Worm (Caenorhabditis elegans): Measurements from ENCODE around the gene F46H5.3.

Gene F46H5.3

ce11 chrX:7232158-7232822 is 6.2 kb downstream of the F46H5.3 start (continued):
- TF ChIP-seq hlh-17 (GFP tag; optimal IDR thresholded peaks at IDR 0.05; ENCODE audit: borderline replicate concordance) (no peak), lin-13 (GFP tag; optimal IDR thresholded peaks at IDR 0.05) (no peak), ces-1 (GFP tag; optimal IDR thresholded peaks at IDR 0.05) (no peak), pax-3 (tag; optimal IDR thresholded peaks at IDR 0.05) (no peak), unc-98 (GFP tag; IDR thresholded peaks at IDR 0.05) (no peak), isw-1 (GFP tag; IDR thresholded peaks at IDR 0.05) (no peak), xbp-1 (tag; optimal IDR thresholded peaks at IDR 0.05) (peak; percentile 18), skn-1 (tag; optimal IDR thresholded peaks at IDR 0.05) (no peak), unc-130 (tag; optimal IDR thresholded peaks at IDR 0.05) (no peak), aha-1 (tag; optimal IDR thresholded peaks at IDR 0.05) (no peak), grh-1 (GFP tag; IDR thresholded peaks at IDR 0.05) (no peak), elt-3 (tag; optimal IDR thresholded peaks at IDR 0.05) (no peak), dsc-1 (tag; optimal IDR thresholded peaks at IDR 0.05) (peak; percentile 48), jun-1 (tag; optimal IDR thresholded peaks at IDR 0.05) (peak; percentile 26), mef-2 (tag; optimal IDR thresholded peaks at IDR 0.05) (no peak), nhr-85 (tag) (peak; percentile 70), mab-9 (GFP tag; IDR thresholded peaks at IDR 0.05) (no peak), lin-15B (tag; optimal IDR thresholded peaks at IDR 0.05) (no peak), ceh-88 (GFP tag; IDR thresholded peaks at IDR 0.05) (no peak), lin-14 (GFP tag; optimal IDR thresholded peaks at IDR 0.05) (peak; percentile 83), nhr-71 (tag; optimal IDR thresholded peaks at IDR 0.05) (peak; percentile 53), sup-37 (GFP tag; optimal IDR thresholded peaks at IDR 0.05) (no peak), efl-3 (GFP tag; optimal IDR thresholded peaks at IDR 0.05) (no peak), vab-15 (tag; optimal IDR thresholded peaks at IDR 0.05) (no peak), ztf-11 (tag; optimal IDR thresholded peaks at IDR 0.05) (no peak), zag-1 (tag; optimal IDR thresholded peaks at IDR 0.05) (no peak), unc-62 (GFP tag; optimal IDR thresholded peaks at IDR 0.05) (no peak), snpc-4 (tag; optimal IDR thresholded peaks at IDR 0.05) (no peak), nhr-12 (tag; optimal IDR thresholded peaks at IDR 0.05) (no peak), ceh-63 (GFP tag; optimal IDR thresholded peaks at IDR 0.05) (no peak), swsn-7 (tag; optimal IDR thresholded peaks at IDR 0.05) (peak; percentile 37), aly-2 (tag; optimal IDR thresholded peaks at IDR 0.05) (no peak), nhr-77 (tag; optimal IDR thresholded peaks at IDR 0.05) (peak; percentile 29), alr-1 (tag; optimal IDR thresholded peaks at IDR 0.05; ENCODE audit: borderline replicate concordance) (no peak), Y116A8C.19 (tag; optimal IDR thresholded peaks at IDR 0.05; ENCODE audit: borderline replicate concordance) (no peak), egl-13 (tag; optimal IDR thresholded peaks at IDR 0.05) (no peak), irx-1 (tag; optimal IDR thresholded peaks at IDR 0.05) (no peak), fkh-8 (tag; optimal IDR thresholded peaks at IDR 0.05) (no peak), unc-30 (tag; optimal IDR thresholded peaks at IDR 0.05) (no peak), blmp-1 (tag; optimal IDR thresholded peaks at IDR 0.05) (no peak), sox-4 (tag; optimal IDR thresholded peaks at IDR 0.05) (no peak), nhr-84 (tag; optimal IDR thresholded peaks at IDR 0.05) (no peak), nhr-90 (tag; optimal IDR thresholded peaks at IDR 0.05; ENCODE audit: poor library complexity) (peak; percentile 11), rnt-1 (tag; optimal IDR thresholded peaks at IDR 0.05) (peak; percentile 16), lin-35 (GFP tag; optimal IDR thresholded peaks at IDR 0.05) (peak in 1 of 2 experiments; percentile 3)
